Worm (Caenorhabditis elegans) whole organism, late embryonic: Measurements from ENCODE around the gene srw-99.

ENCODE experiments used
- ama-1 ChIP-seq: fragments of 150-350 bp; optimal IDR thresholded peaks from 2 replicates; lab custom pipeline; 2014
- ceh-18 ChIP-seq: sonication (generic microtip); optimal IDR thresholded peaks from 2 replicates; lab custom pipeline; 2016; ENCODE audit warnings: missing genetic modification characterization, missing compliant biosample characterization
- ceh-30 ChIP-seq: fragments of 150-350 bp; optimal IDR thresholded peaks from 2 replicates; lab custom pipeline; 2014; ENCODE audit warnings: missing biosample characterization, missing genetic modification characterization
- ceh-34 ChIP-seq: sonication (generic microtip); optimal IDR thresholded peaks from 2 replicates; lab custom pipeline; 2016; ENCODE audit warnings: mild to moderate bottlenecking, missing genetic modification characterization, missing compliant biosample characterization
- dve-1 ChIP-seq: sonication (generic microtip); optimal IDR thresholded peaks from 2 replicates; lab custom pipeline; 2017; ENCODE audit warnings: antibody characterized with exemption, mild to moderate bottlenecking, missing genetic modification characterization, missing compliant biosample characterization
- elt-2 ChIP-seq: sonication (generic microtip); optimal IDR thresholded peaks from 2 replicates; lab custom pipeline; 2016; ENCODE audit warnings: missing genetic modification reagents, missing genetic modification characterization, missing compliant biosample characterization
- fkh-10 ChIP-seq: fragments of 150-350 bp; optimal IDR thresholded peaks from 2 replicates; lab custom pipeline; 2014; ENCODE audit warnings: missing biosample characterization, missing genetic modification reagents, missing genetic modification characterization
- hlh-15 ChIP-seq: sonication (generic microtip); optimal IDR thresholded peaks from 2 replicates; lab custom pipeline; 2016; ENCODE audit warnings: missing genetic modification characterization, missing compliant biosample characterization
- nfya-1 ChIP-seq: sonication (generic microtip); optimal IDR thresholded peaks from 2 replicates; lab custom pipeline; 2017; ENCODE audit warnings: missing genetic modification characterization, mild to moderate bottlenecking, missing compliant biosample characterization, antibody characterized with exemption, moderate library complexity
- nhr-11 ChIP-seq: fragments of 150-350 bp; optimal IDR thresholded peaks from 2 replicates; lab custom pipeline; 2014; ENCODE audit warnings: missing biosample characterization, missing genetic modification characterization
- odd-2 ChIP-seq: sonication (generic microtip); optimal IDR thresholded peaks from 2 replicates; lab custom pipeline; 2017; ENCODE audit warnings: antibody characterized with exemption, mild to moderate bottlenecking, missing genetic modification characterization, missing compliant biosample characterization
- tbx-2 ChIP-seq: sonication (generic microtip); optimal IDR thresholded peaks from 2 replicates; lab custom pipeline; 2016; ENCODE audit warnings: missing genetic modification characterization, missing compliant biosample characterization
- unc-3 ChIP-seq, 2 experiments: fragments of 200-800 bp in 1 of 2; sonication (Bioruptor generic) in 1 of 2; sonication (generic microtip) in 1 of 2; conservative IDR thresholded peaks in 1 of 2; optimal IDR thresholded peaks in 1 of 2; 2 replicates each; pipeline versions ENCODE4 v1.3.6 to Lab custom; 2016 to 2022; ENCODE audit warnings: missing compliant biosample characterization in 2 of 2, missing genetic modification characterization in 2 of 2, missing genetic modification reagents in 1 of 2
- unc-86 ChIP-seq: sonication (generic microtip); optimal IDR thresholded peaks from 2 replicates; lab custom pipeline; 2016; ENCODE audit warnings: missing genetic modification characterization, missing compliant biosample characterization

DNA sequence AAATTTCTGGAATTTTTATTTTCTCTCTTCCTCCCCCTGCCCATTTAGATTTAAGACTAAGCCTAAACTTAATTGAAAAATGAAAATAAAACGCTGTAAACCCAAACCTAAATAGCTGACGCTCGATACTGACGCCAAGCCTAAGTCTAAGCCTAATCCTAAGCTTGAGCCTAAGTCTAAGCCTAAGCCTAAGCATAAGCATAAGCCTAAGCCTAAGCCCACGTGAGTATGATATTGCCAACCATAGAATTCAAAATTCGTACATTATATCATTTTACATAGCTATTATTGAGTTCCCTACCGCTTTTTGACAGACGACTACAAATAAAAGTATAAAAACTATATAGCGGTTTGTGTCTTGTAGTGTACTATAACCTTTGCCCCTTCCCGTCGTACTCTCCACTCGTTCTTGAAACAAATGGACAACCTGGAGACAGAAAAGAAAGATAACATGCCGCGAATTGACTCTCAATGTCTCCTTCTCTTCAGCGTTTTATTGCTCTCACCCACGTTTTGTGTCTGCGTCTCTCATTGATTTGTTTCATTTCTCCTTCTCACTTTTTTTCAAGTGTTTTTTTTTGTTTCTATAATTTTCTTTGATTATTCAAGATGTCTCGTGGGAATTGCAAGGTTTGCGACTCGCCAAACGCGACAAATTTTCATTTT lies 34.8 kb downstream of the srw-99 start, which contains the start of gene nhr-256:
- TF ChIP-seq ama-1 (lab: Kevin White, UChicago) = no peak
- TF ChIP-seq unc-3 (GFP tag; conservative IDR thresholded peaks at IDR 0.05; lab: Robert Waterston, UW) = no peak
- no peak for TF ChIP-seq unc-3 (tag; optimal IDR thresholded peaks at IDR 0.05; lab: Kevin White, UChicago)
- TF ChIP-seq odd-2 (tag; lab: Kevin White, UChicago) = no peak
- no peak for TF ChIP-seq unc-86
- no peak for TF ChIP-seq fkh-10 (GFP tag; lab: Kevin White, UChicago)
- no peak for TF ChIP-seq ceh-34 (tag; lab: Kevin White, UChicago)
- peak; percentile 33 for TF ChIP-seq tbx-2 (tag; lab: Kevin White, UChicago)
- peak; percentile 64 for TF ChIP-seq elt-2 (tag; lab: Kevin White, UChicago)
- no peak for TF ChIP-seq hlh-15 (tag; lab: Kevin White, UChicago)
- peak; percentile 33 for TF ChIP-seq nfya-1 (tag; lab: Kevin White, UChicago)
- TF ChIP-seq nhr-11 (tag; lab: Kevin White, UChicago) = no peak
- TF ChIP-seq ceh-18 (tag; lab: Kevin White, UChicago) = peak; percentile 21
- peak; percentile 80 for TF ChIP-seq ceh-30
- TF ChIP-seq dve-1 (tag; lab: Kevin White, UChicago) = peak; percentile 17
